Fruit fly (Drosophila melanogaster) whole organism, embryonic: ENCODE measurements around the gene Rpp20.

Experiments used
- Awh ChIP-seq: fragments of 200-800 bp; sonication (Bioruptor generic); IDR thresholded peaks from 2 replicates; pipeline ENCODE4, ENCODE4 v1.3.6; 2022; ENCODE audit warnings: missing biosample characterization, missing genetic modification characterization
- BtbVII ChIP-seq: fragments of 200-800 bp; sonication (Bioruptor generic); optimal IDR thresholded peaks from 3 replicates; lab custom pipeline; 2017; ENCODE audit warnings: missing biosample characterization, mild to moderate bottlenecking, missing genetic modification characterization
- Bteb2 ChIP-seq: fragments of 200-800 bp; sonication (Bioruptor generic); optimal IDR thresholded peaks from 2 replicates; lab custom pipeline; 2016; ENCODE audit warnings: missing biosample characterization, missing genetic modification characterization
- CG10147 ChIP-seq: fragments of 200-800 bp; sonication (Bioruptor generic); optimal IDR thresholded peaks from 2 replicates; lab custom pipeline; 2019; ENCODE audit warnings: missing biosample characterization, mild to moderate bottlenecking, missing genetic modification characterization, moderate library complexity
- CG10209 ChIP-seq: fragments of 200-800 bp; sonication (Bioruptor generic); optimal IDR thresholded peaks from 3 replicates; lab custom pipeline; 2017; ENCODE audit warnings: missing biosample characterization, mild to moderate bottlenecking, missing genetic modification characterization, missing genetic modification reagents
- CG10543 ChIP-seq: fragments of 200-800 bp; sonication (Bioruptor generic); optimal IDR thresholded peaks from 3 replicates; lab custom pipeline; 2017; ENCODE audit warnings: missing biosample characterization, mild to moderate bottlenecking, missing genetic modification characterization, moderate library complexity
- CG11093 ChIP-seq: fragments of 200-800 bp; sonication (Bioruptor generic); IDR thresholded peaks from 3 replicates; pipeline ENCODE4 v1.3.6; 2022; ENCODE audit warnings: missing biosample characterization, missing genetic modification characterization
- CG11560 ChIP-seq: fragments of 200-800 bp; sonication (Bioruptor generic); IDR thresholded peaks from 3 replicates; pipeline ENCODE4 v1.3.6; 2022; ENCODE audit warnings: missing biosample characterization, missing genetic modification characterization
- CG11696 ChIP-seq: fragments of 200-800 bp; sonication (Bioruptor generic); IDR thresholded peaks from 2 replicates; pipeline ENCODE4 v1.3.6; 2022; ENCODE audit warnings: missing biosample characterization, missing genetic modification characterization
- CG12104 ChIP-seq: fragments of 200-800 bp; sonication (Bioruptor generic); optimal IDR thresholded peaks from 3 replicates; lab custom pipeline; 2016; ENCODE audit warnings: missing biosample characterization, missing genetic modification characterization
- CG12219 ChIP-seq: fragments of 200-800 bp; sonication (Bioruptor generic); optimal IDR thresholded peaks from 3 replicates; lab custom pipeline; 2018; ENCODE audit warnings: missing biosample characterization, mild to moderate bottlenecking, missing genetic modification characterization
- CG1233 ChIP-seq: fragments of 200-800 bp; sonication (Bioruptor generic); optimal IDR thresholded peaks from 4 replicates; lab custom pipeline; 2018; ENCODE audit warnings: missing biosample characterization, mild to moderate bottlenecking, missing genetic modification characterization
- CG12659 ChIP-seq: fragments of 200-800 bp; sonication (Bioruptor generic); optimal IDR thresholded peaks from 3 replicates; lab custom pipeline; 2017; ENCODE audit warnings: mild to moderate bottlenecking, missing biosample characterization, missing genetic modification reagents, missing genetic modification characterization
- CG13287 ChIP-seq: fragments of 200-800 bp; sonication (Bioruptor generic); IDR thresholded peaks from 2 replicates; pipeline ENCODE4 v1.3.6; 2022; ENCODE audit warnings: missing biosample characterization, missing genetic modification characterization; ENCODE audit not compliant: partially characterized antibody
- CG14014 ChIP-seq: fragments of 200-800 bp; sonication (Bioruptor generic); IDR thresholded peaks from 2 replicates; pipeline ENCODE4 v1.3.6; 2022; ENCODE audit warnings: missing biosample characterization, missing genetic modification characterization
- CG14667 ChIP-seq: fragments of 200-800 bp; sonication (Bioruptor generic); IDR thresholded peaks from 2 replicates; pipeline ENCODE4 v1.3.6; 2022; ENCODE audit warnings: missing biosample characterization, missing genetic modification characterization
- CG1603 ChIP-seq: fragments of 200-800 bp; sonication (Bioruptor generic); optimal IDR thresholded peaks from 2 replicates; lab custom pipeline; 2019; ENCODE audit warnings: missing biosample characterization, mild to moderate bottlenecking, missing genetic modification characterization, moderate library complexity
- CG17829 ChIP-seq: fragments of 200-800 bp; optimal IDR thresholded peaks from 2 replicates; lab custom pipeline; 2019; ENCODE audit warnings: missing biosample characterization, mild to moderate bottlenecking, missing genetic modification characterization, moderate library complexity
- CG17912 ChIP-seq: fragments of 200-800 bp; sonication (Bioruptor generic); optimal IDR thresholded peaks from 2 replicates; lab custom pipeline; 2018; ENCODE audit warnings: missing biosample characterization, mild to moderate bottlenecking, missing genetic modification characterization
- CG18011 ChIP-seq: fragments of 200-800 bp; sonication (Bioruptor generic); optimal IDR thresholded peaks from 2 replicates; lab custom pipeline; 2017; ENCODE audit warnings: missing biosample characterization, missing genetic modification characterization, mild to moderate bottlenecking, moderate library complexity, missing genotype
- CG1832 ChIP-seq: fragments of 200-800 bp; sonication (Bioruptor generic); optimal IDR thresholded peaks from 2 replicates; lab custom pipeline; 2017; ENCODE audit warnings: missing biosample characterization, mild to moderate bottlenecking, missing genetic modification characterization, inconsistent platforms
- CG18619 ChIP-seq: fragments of 200-800 bp; sonication (Bioruptor generic); optimal IDR thresholded peaks from 3 replicates; lab custom pipeline; 2017; ENCODE audit warnings: missing biosample characterization, mild to moderate bottlenecking, missing genetic modification characterization
- CG2116 ChIP-seq: fragments of 200-800 bp; sonication (Bioruptor generic); optimal IDR thresholded peaks from 3 replicates; lab custom pipeline; 2018; ENCODE audit warnings: missing biosample characterization, mild to moderate bottlenecking, missing genetic modification characterization
- CG2712 ChIP-seq: fragments of 200-800 bp; optimal IDR thresholded peaks from 3 replicates; lab custom pipeline; 2019; ENCODE audit warnings: missing biosample characterization, mild to moderate bottlenecking, missing genetic modification characterization, moderate library complexity
- CG3065 ChIP-seq: fragments of 200-800 bp; sonication (Bioruptor generic); optimal IDR thresholded peaks from 2 replicates; lab custom pipeline; 2016; ENCODE audit warnings: missing biosample characterization, missing genetic modification characterization
- CG4282 ChIP-seq: fragments of 200-800 bp; sonication (Bioruptor generic); optimal IDR thresholded peaks from 2 replicates; lab custom pipeline; 2016; ENCODE audit warnings: missing biosample characterization, missing genetic modification characterization
- CG4617 ChIP-seq: fragments of 200-800 bp; sonication (Bioruptor generic); optimal IDR thresholded peaks from 3 replicates; lab custom pipeline; 2016; ENCODE audit warnings: missing biosample characterization, missing genetic modification characterization, borderline replicate concordance
- CG8765 ChIP-seq: fragments of 200-800 bp; sonication (Bioruptor generic); IDR thresholded peaks from 2 replicates; pipeline ENCODE4 v1.3.6; 2022; ENCODE audit warnings: missing biosample characterization, missing genetic modification characterization
- Fer3 ChIP-seq: fragments of 200-800 bp; sonication (Bioruptor generic); optimal IDR thresholded peaks from 2 replicates; lab custom pipeline; 2018; ENCODE audit warnings: missing biosample characterization, mild to moderate bottlenecking, missing genetic modification characterization, moderate library complexity
- H15 ChIP-seq: fragments of 200-800 bp; sonication (Bioruptor generic); IDR thresholded peaks from 3 replicates; pipeline ENCODE4 v1.3.6; 2022; ENCODE audit warnings: missing biosample characterization, missing genetic modification characterization
- Hr78 ChIP-seq, 2 experiments: fragments of 200-800 bp in 1 of 2; fragments of >200 bp in 1 of 2; sonication (Bioruptor generic) in 1 of 2; optimal IDR thresholded peaks; 2 replicates each; lab custom pipeline; 2017 to 2019; ENCODE audit warnings: missing biosample characterization in 2 of 2, missing genetic modification characterization in 2 of 2, mild to moderate bottlenecking in 1 of 2, moderate library complexity in 1 of 2
- Myb ChIP-seq: fragments of 200-800 bp; sonication (Bioruptor generic); optimal IDR thresholded peaks from 2 replicates; lab custom pipeline; 2016; ENCODE audit warnings: missing biosample characterization, missing genetic modification characterization
- NC2β ChIP-seq: fragments of 200-800 bp; sonication (Bioruptor generic); optimal IDR thresholded peaks from 2 replicates; lab custom pipeline; 2016; ENCODE audit warnings: missing biosample characterization, missing genetic modification characterization
- NK7.1 ChIP-seq: fragments of 200-800 bp; sonication (Bioruptor generic); optimal IDR thresholded peaks from 3 replicates; lab custom pipeline; 2016; ENCODE audit warnings: missing biosample characterization, missing genetic modification characterization
- Sin3A ChIP-seq: fragments of >200 bp; optimal IDR thresholded peaks from 2 replicates; lab custom pipeline; 2018
- cato ChIP-seq: fragments of 200-800 bp; sonication (Bioruptor generic); optimal IDR thresholded peaks from 2 replicates; lab custom pipeline; 2016; ENCODE audit warnings: missing biosample characterization, missing genetic modification characterization, borderline replicate concordance
- dati ChIP-seq: fragments of 200-800 bp; sonication (Bioruptor generic); IDR thresholded peaks from 2 replicates; pipeline ENCODE4 v1.3.6; 2022; ENCODE audit warnings: missing biosample characterization, missing genetic modification characterization
- dm ChIP-seq: fragments of 200-800 bp; sonication (Bioruptor generic); optimal IDR thresholded peaks from 3 replicates; lab custom pipeline; 2016; ENCODE audit warnings: missing biosample characterization, missing genetic modification characterization
- eve ChIP-seq, 2 experiments: fragments of >200 bp; optimal IDR thresholded peaks; 2 replicates each; lab custom pipeline; 2017; ENCODE audit warnings: missing biosample characterization in 2 of 2, missing genetic modification characterization in 2 of 2
- exex ChIP-seq: fragments of 200-800 bp; sonication (Bioruptor generic); optimal IDR thresholded peaks from 4 replicates; lab custom pipeline; 2018; ENCODE audit warnings: missing biosample characterization, mild to moderate bottlenecking, missing genetic modification characterization, moderate library complexity
- ftz-f1 ChIP-seq: fragments of 200-800 bp; sonication (Bioruptor generic); optimal IDR thresholded peaks from 2 replicates; lab custom pipeline; 2016; ENCODE audit warnings: missing biosample characterization, missing genetic modification characterization
- ind ChIP-seq: fragments of 200-800 bp; sonication (Bioruptor generic); optimal IDR thresholded peaks from 3 replicates; lab custom pipeline; 2016; ENCODE audit warnings: missing biosample characterization, missing genetic modification characterization
- kah ChIP-seq: fragments of 200-800 bp; sonication (Bioruptor generic); optimal IDR thresholded peaks from 2 replicates; lab custom pipeline; 2018; ENCODE audit warnings: missing biosample characterization, mild to moderate bottlenecking, missing genetic modification characterization
- lov ChIP-seq, 2 experiments: fragments of 200-800 bp in 1 of 2; fragments of >200 bp in 1 of 2; sonication (Bioruptor generic) in 1 of 2; IDR thresholded peaks in 1 of 2; optimal IDR thresholded peaks in 1 of 2; 2 replicates in 1 of 2; 3 replicates in 1 of 2; pipeline versions ENCODE4 v1.3.6 to Lab custom; 2017 to 2022; ENCODE audit warnings: missing biosample characterization in 1 of 2, missing genetic modification characterization in 1 of 2
- row ChIP-seq: fragments of 200-800 bp; sonication (Bioruptor generic); IDR thresholded peaks from 3 replicates; pipeline ENCODE4 v1.3.6; 2022; ENCODE audit warnings: missing biosample characterization, missing genetic modification characterization
- sd ChIP-seq: fragments of 200-800 bp; sonication (Bioruptor generic); optimal IDR thresholded peaks from 3 replicates; lab custom pipeline; 2018; ENCODE audit warnings: missing biosample characterization, mild to moderate bottlenecking, missing genetic modification characterization, moderate library complexity
- sens-2 ChIP-seq: fragments of 200-800 bp; sonication (Bioruptor generic); IDR thresholded peaks from 2 replicates; pipeline ENCODE4 v1.3.6; 2022; ENCODE audit warnings: missing biosample characterization, missing genetic modification characterization
- sna ChIP-seq: fragments of 200-800 bp; sonication (Bioruptor generic); IDR thresholded peaks from 2 replicates; pipeline ENCODE4 v1.3.6; 2022; ENCODE audit warnings: missing biosample characterization, missing genetic modification characterization; ENCODE audit not compliant: partially characterized antibody
- tx ChIP-seq: fragments of 200-800 bp; sonication (Bioruptor generic); optimal IDR thresholded peaks from 2 replicates; lab custom pipeline; 2016; ENCODE audit warnings: missing biosample characterization, missing genetic modification characterization
- unpg ChIP-seq: fragments of 200-800 bp; sonication (Bioruptor generic); optimal IDR thresholded peaks from 3 replicates; lab custom pipeline; 2018; ENCODE audit warnings: missing biosample characterization, mild to moderate bottlenecking, missing genetic modification characterization, moderate library complexity
- vfl ChIP-seq: fragments of 200-800 bp; sonication (Bioruptor generic); optimal IDR thresholded peaks from 2 replicates; lab custom pipeline; 2016; ENCODE audit warnings: missing biosample characterization, missing genetic modification characterization

Gene Rpp20

dm6 chrX:19701611-19702010, 42.6 kb upstream of the Rpp20 start, which contains the start of gene Tcs4 (continued):
- TF ChIP-seq CG2116 (no peak), CG11696 (GFP tag; lab: Robert Waterston, UW) (no peak), Awh (GFP tag; lab: Robert Waterston, UW) (no peak), row (peak; percentile 76), H15 (no peak), CG12659 (GFP tag; lab: Kevin White, UChicago) (peak; percentile 39), CG17912 (no peak), CG10209 (GFP tag; lab: Kevin White, UChicago) (peak; percentile 13), CG12104 (GFP tag; lab: Kevin White, UChicago) (no peak), Myb (GFP tag; lab: Kevin White, UChicago) (no peak), CG18011 (GFP tag; lab: Kevin White, UChicago) (no peak), CG14014 (no peak), ind (GFP tag; lab: Kevin White, UChicago) (no peak), Hr78 (GFP tag; optimal IDR thresholded peaks at IDR 0.05; lab: Kevin White, UChicago) (no peak), Sin3A (lab: Kevin White, UChicago) (peak; percentile 12), kah (GFP tag; lab: Kevin White, UChicago) (no peak), sens-2 (GFP tag; lab: Robert Waterston, UW) (no peak), Bteb2 (GFP tag; lab: Kevin White, UChicago) (no peak), CG10543 (GFP tag; lab: Kevin White, UChicago) (no peak), CG4282 (GFP tag; lab: Kevin White, UChicago) (no peak), cato (GFP tag; lab: Kevin White, UChicago) (no peak), CG8765 (no peak), NK7.1 (GFP tag; lab: Kevin White, UChicago) (no peak), CG3065 (GFP tag; lab: Kevin White, UChicago) (no peak), CG4617 (peak; percentile 20), CG1832 (no peak), CG10147 (GFP tag; lab: Kevin White, UChicago) (no peak), exex (no peak), dati (GFP tag; lab: Robert Waterston, UW) (no peak), CG13287 (peak; percentile 77), CG1233 (GFP tag; lab: Kevin White, UChicago) (no peak), CG1603 (peak; percentile 29), BtbVII (GFP tag; lab: Kevin White, UChicago) (no peak), NC2β (no peak), CG14667 (GFP tag; lab: Robert Waterston, UW) (no peak), vfl (GFP tag; lab: Kevin White, UChicago) (no peak), Fer3 (tag; lab: Kevin White, UChicago) (no peak), sd (no peak), unpg (GFP tag; lab: Kevin White, UChicago) (peak; percentile 45), CG12219 (GFP tag; lab: Kevin White, UChicago) (no peak), CG17829 (tag; lab: Kevin White, UChicago) (peak; percentile 57), ftz-f1 (GFP tag; lab: Kevin White, UChicago) (no peak), sna (GFP tag; lab: Robert Waterston, UW) (peak; percentile 66; the same call in 1 of the 2 replicates), eve (GFP tag; optimal IDR thresholded peaks at IDR 0.05; lab: Kevin White, UChicago) (no peak), CG11560 (tag; lab: Robert Waterston, UW) (no peak), lov (optimal IDR thresholded peaks at IDR 0.05; lab: Kevin White, UChicago) (no peak), lov (GFP tag; IDR thresholded peaks at IDR 0.05; lab: Robert Waterston, UW) (no peak), tx (no peak), CG2712 (peak; percentile 60), dm (GFP tag; lab: Kevin White, UChicago) (no peak), CG18619 (GFP tag; lab: Kevin White, UChicago) (no peak), CG11093 (GFP tag; lab: Robert Waterston, UW) (no peak)
